Worm (Caenorhabditis elegans): ENCODE results near the gene tbx-37.

DNA sequence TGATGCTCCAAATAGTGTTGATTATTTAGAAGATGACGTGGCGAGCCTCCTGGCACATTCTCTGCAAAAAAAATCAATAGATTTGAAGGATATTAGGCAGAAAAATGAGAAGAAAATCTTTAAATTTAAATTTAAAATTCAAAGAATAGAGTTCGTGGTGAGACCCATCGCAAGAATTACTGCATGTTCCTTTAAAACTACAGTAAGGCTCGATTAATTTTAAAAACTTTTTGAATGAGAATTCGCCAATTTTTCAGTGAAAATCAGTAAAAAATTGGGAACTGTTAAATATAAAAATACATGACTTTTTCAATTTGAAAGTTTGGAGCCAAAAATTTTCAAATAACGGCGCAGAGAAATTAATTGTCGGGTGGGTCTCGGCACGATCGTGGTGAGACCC is 31.8 kb downstream of the tbx-37 start, which contains the start of gene tra-1:
- TF ChIP-seq flt-1 (GFP tag; IDR thresholded peaks at IDR 0.05), result no peak
- TF ChIP-seq ztf-29 (GFP tag; IDR thresholded peaks at IDR 0.05), result no peak
- TF ChIP-seq ztf-23 (GFP tag; IDR thresholded peaks at IDR 0.05), result no peak
- no peak for TF ChIP-seq ref-1 (GFP tag; conservative IDR thresholded peaks at IDR 0.05)
- TF ChIP-seq cog-1 (tag; optimal IDR thresholded peaks at IDR 0.05), result no peak
- no peak for TF ChIP-seq klf-2 (GFP tag; conservative IDR thresholded peaks at IDR 0.05)
